Worm (Caenorhabditis elegans) whole organism, late embryonic: Measurements from ENCODE around the gene C13A10.1.

Source experiments
- F13H6.1 ChIP-seq: sonication (generic microtip); optimal IDR thresholded peaks from 2 replicates; lab custom pipeline; 2016; ENCODE audit warnings: missing genetic modification characterization, missing compliant biosample characterization
- K02D7.2 ChIP-seq: sonication (generic microtip); optimal IDR thresholded peaks from 2 replicates; lab custom pipeline; 2017; ENCODE audit warnings: mild to moderate bottlenecking, missing genetic modification characterization, missing compliant biosample characterization
- K09A11.1 ChIP-seq: sonication (generic microtip); optimal IDR thresholded peaks from 2 replicates; lab custom pipeline; 2017; ENCODE audit warnings: antibody characterized with exemption, mild to moderate bottlenecking, missing genetic modification characterization, missing compliant biosample characterization; ENCODE audit not compliant: insufficient read depth
- ceh-14 ChIP-seq: sonication (generic microtip); optimal IDR thresholded peaks from 2 replicates; lab custom pipeline; 2016; ENCODE audit warnings: missing genotype, missing genetic modification characterization, missing compliant biosample characterization
- ceh-18 ChIP-seq: sonication (generic microtip); optimal IDR thresholded peaks from 2 replicates; lab custom pipeline; 2016; ENCODE audit warnings: missing genetic modification characterization, missing compliant biosample characterization
- ceh-22 ChIP-seq: sonication (generic microtip); optimal IDR thresholded peaks from 2 replicates; lab custom pipeline; 2017; ENCODE audit warnings: missing biosample characterization, missing genetic modification characterization
- ceh-24 ChIP-seq: sonication (generic microtip); optimal IDR thresholded peaks from 2 replicates; lab custom pipeline; 2016; ENCODE audit warnings: mild to moderate bottlenecking, missing genetic modification characterization, missing compliant biosample characterization
- ceh-30 ChIP-seq: fragments of 150-350 bp; optimal IDR thresholded peaks from 2 replicates; lab custom pipeline; 2014; ENCODE audit warnings: missing biosample characterization, missing genetic modification characterization
- ceh-31 ChIP-seq: sonication (generic microtip); optimal IDR thresholded peaks from 2 replicates; lab custom pipeline; 2016; ENCODE audit warnings: missing genetic modification characterization, missing compliant biosample characterization
- che-1 ChIP-seq: sonication (generic microtip); optimal IDR thresholded peaks from 2 replicates; lab custom pipeline; 2016; ENCODE audit warnings: mild to moderate bottlenecking, missing genetic modification characterization, missing compliant biosample characterization
- dmd-4 ChIP-seq: sonication (generic microtip); optimal IDR thresholded peaks from 2 replicates; lab custom pipeline; 2016; ENCODE audit warnings: borderline replicate concordance, missing genetic modification characterization, missing compliant biosample characterization
- dve-1 ChIP-seq: sonication (generic microtip); optimal IDR thresholded peaks from 2 replicates; lab custom pipeline; 2017; ENCODE audit warnings: antibody characterized with exemption, mild to moderate bottlenecking, missing genetic modification characterization, missing compliant biosample characterization
- elt-2 ChIP-seq: sonication (generic microtip); optimal IDR thresholded peaks from 2 replicates; lab custom pipeline; 2016; ENCODE audit warnings: missing genetic modification reagents, missing genetic modification characterization, missing compliant biosample characterization
- fkh-10 ChIP-seq: fragments of 150-350 bp; optimal IDR thresholded peaks from 2 replicates; lab custom pipeline; 2014; ENCODE audit warnings: missing biosample characterization, missing genetic modification reagents, missing genetic modification characterization
- fkh-6 ChIP-seq: sonication (generic microtip); optimal IDR thresholded peaks from 2 replicates; lab custom pipeline; 2016; ENCODE audit warnings: missing genetic modification characterization, missing compliant biosample characterization
- lin-11 ChIP-seq: fragments of 200-800 bp; sonication (Bioruptor generic); optimal IDR thresholded peaks from 2 replicates; lab custom pipeline; 2018; ENCODE audit warnings: mild to moderate bottlenecking, missing genetic modification characterization, missing compliant biosample characterization
- madf-2 ChIP-seq: sonication (generic microtip); optimal IDR thresholded peaks from 2 replicates; lab custom pipeline; 2017; ENCODE audit warnings: missing genetic modification characterization, missing compliant biosample characterization
- mec-3 ChIP-seq: sonication (generic microtip); optimal IDR thresholded peaks from 2 replicates; lab custom pipeline; 2016; ENCODE audit warnings: borderline replicate concordance, missing genetic modification characterization, missing compliant biosample characterization
- nfya-1 ChIP-seq: sonication (generic microtip); optimal IDR thresholded peaks from 2 replicates; lab custom pipeline; 2017; ENCODE audit warnings: missing genetic modification characterization, mild to moderate bottlenecking, missing compliant biosample characterization, antibody characterized with exemption, moderate library complexity
- nhr-11 ChIP-seq: fragments of 150-350 bp; optimal IDR thresholded peaks from 2 replicates; lab custom pipeline; 2014; ENCODE audit warnings: missing biosample characterization, missing genetic modification characterization
- nhr-232 ChIP-seq: sonication (generic microtip); optimal IDR thresholded peaks from 2 replicates; lab custom pipeline; 2016; ENCODE audit warnings: missing genetic modification characterization, missing compliant biosample characterization
- odd-2 ChIP-seq: sonication (generic microtip); optimal IDR thresholded peaks from 2 replicates; lab custom pipeline; 2017; ENCODE audit warnings: antibody characterized with exemption, mild to moderate bottlenecking, missing genetic modification characterization, missing compliant biosample characterization
- pag-3 ChIP-seq: sonication (generic microtip); optimal IDR thresholded peaks from 2 replicates; lab custom pipeline; 2016; ENCODE audit warnings: missing compliant biosample characterization, missing genetic modification characterization, borderline replicate concordance
- pha-2 ChIP-seq: sonication (generic microtip); optimal IDR thresholded peaks from 2 replicates; lab custom pipeline; 2017; ENCODE audit warnings: mild to moderate bottlenecking, missing genetic modification characterization, missing compliant biosample characterization
- pqm-1 ChIP-seq: sonication (generic microtip); optimal IDR thresholded peaks from 2 replicates; lab custom pipeline; 2016; ENCODE audit warnings: missing genetic modification characterization, missing compliant biosample characterization
- pros-1 ChIP-seq: fragments of 150-350 bp; optimal IDR thresholded peaks from 2 replicates; lab custom pipeline; 2014; ENCODE audit warnings: missing biosample characterization, missing genetic modification reagents, missing genetic modification characterization
- ref-2 ChIP-seq: sonication (generic microtip); optimal IDR thresholded peaks from 2 replicates; lab custom pipeline; 2016; ENCODE audit warnings: missing genetic modification characterization, missing compliant biosample characterization
- rnt-1 ChIP-seq: sonication (generic microtip); optimal IDR thresholded peaks from 2 replicates; lab custom pipeline; 2016; ENCODE audit warnings: missing genetic modification characterization, missing compliant biosample characterization
- sdc-2 ChIP-seq: sonication (generic microtip); optimal IDR thresholded peaks from 2 replicates; lab custom pipeline; 2016; ENCODE audit warnings: missing genotype, missing genetic modification characterization, missing compliant biosample characterization
- sox-2 ChIP-seq: fragments of 200-800 bp; sonication (Bioruptor generic); IDR thresholded peaks from 2 replicates; pipeline ENCODE4 v1.3.6; 2022; ENCODE audit warnings: missing genetic modification reagents, missing genetic modification characterization, missing compliant biosample characterization
- tbx-7 ChIP-seq: sonication (generic microtip); optimal IDR thresholded peaks from 2 replicates; lab custom pipeline; 2016; ENCODE audit warnings: missing genotype, missing genetic modification characterization, missing compliant biosample characterization
- unc-3 ChIP-seq, 2 experiments: fragments of 200-800 bp in 1 of 2; sonication (Bioruptor generic) in 1 of 2; sonication (generic microtip) in 1 of 2; conservative IDR thresholded peaks in 1 of 2; optimal IDR thresholded peaks in 1 of 2; 2 replicates each; pipeline versions ENCODE4 v1.3.6 to Lab custom; 2016 to 2022; ENCODE audit warnings: missing compliant biosample characterization in 2 of 2, missing genetic modification characterization in 2 of 2, missing genetic modification reagents in 1 of 2
- unc-42 ChIP-seq: sonication (generic microtip); optimal IDR thresholded peaks from 2 replicates; lab custom pipeline; 2016; ENCODE audit warnings: missing genotype, missing genetic modification characterization, missing compliant biosample characterization
- unc-55 ChIP-seq: sonication (generic microtip); optimal IDR thresholded peaks from 2 replicates; lab custom pipeline; 2017; ENCODE audit warnings: missing biosample characterization, missing genetic modification reagents, missing genetic modification characterization
- unc-86 ChIP-seq: sonication (generic microtip); optimal IDR thresholded peaks from 2 replicates; lab custom pipeline; 2016; ENCODE audit warnings: missing genetic modification characterization, missing compliant biosample characterization
- zip-5 ChIP-seq: sonication (generic microtip); optimal IDR thresholded peaks from 2 replicates; lab custom pipeline; 2016; ENCODE audit warnings: missing genetic modification characterization, missing compliant biosample characterization

Gene C13A10.1

DNA sequence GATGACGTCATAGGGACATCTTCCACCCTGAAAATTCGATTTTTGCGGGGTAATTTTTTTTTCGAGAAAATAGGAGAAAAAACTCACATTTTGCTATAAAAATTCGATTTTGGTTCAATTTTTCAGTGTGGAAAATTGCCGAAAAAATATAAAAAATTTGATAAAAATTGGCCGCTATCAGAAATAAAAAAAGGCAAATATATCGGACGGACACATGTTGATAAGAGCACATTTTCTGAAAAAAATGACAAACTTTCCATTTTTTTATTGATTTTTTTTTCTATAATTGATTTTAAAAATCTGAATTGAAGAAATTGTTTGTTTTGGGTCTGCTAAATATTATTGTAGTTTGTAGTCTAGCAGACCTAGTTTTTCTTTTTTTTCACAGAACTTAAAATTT lies at the start of gene C13A10.1:
TSS of gene C13A10.1 (minus strand) at position 170 of the 400 bp plus-strand sequence.
- TF ChIP-seq elt-2 (tag; lab: Kevin White, UChicago) (peak; percentile 39), fkh-6 (tag; lab: Kevin White, UChicago) (no peak)

ce11 chrII:1403056-1403455 lies 47.6 kb upstream of the C13A10.1 start, which contains the start of the genes Y51H7C.41 and cogc-4:
Gene Y51H7C.41, plus strand, starts transcription at chrII:1403321.
Gene cogc-4, plus strand, starts transcription at chrII:1403441.
- no peak for TF ChIP-seq F13H6.1 (tag; lab: Kevin White, UChicago)
- no peak for TF ChIP-seq tbx-7 (tag; lab: Kevin White, UChicago)
- no peak for TF ChIP-seq dmd-4 (tag; lab: Kevin White, UChicago)
- TF ChIP-seq pros-1 (tag; lab: Kevin White, UChicago), result no peak
- TF ChIP-seq ref-2 (tag; lab: Kevin White, UChicago), result no peak
- no peak for TF ChIP-seq sdc-2 (tag; lab: Kevin White, UChicago)
- no peak for TF ChIP-seq madf-2 (tag; lab: Kevin White, UChicago)
- no peak for TF ChIP-seq K09A11.1 (tag; lab: Kevin White, UChicago)
- no peak for TF ChIP-seq zip-5
- no peak for TF ChIP-seq ceh-18 (tag; lab: Kevin White, UChicago)
- TF ChIP-seq unc-3 (GFP tag; conservative IDR thresholded peaks at IDR 0.05; lab: Robert Waterston, UW), result no peak
- no peak for TF ChIP-seq unc-3 (tag; optimal IDR thresholded peaks at IDR 0.05; lab: Kevin White, UChicago)
- TF ChIP-seq odd-2 (tag; lab: Kevin White, UChicago), result no peak
- no peak for TF ChIP-seq pha-2
- TF ChIP-seq pag-3 (tag; lab: Kevin White, UChicago), result no peak
- no peak for TF ChIP-seq unc-42
- no peak for TF ChIP-seq dve-1 (tag; lab: Kevin White, UChicago)
- TF ChIP-seq che-1 (tag; lab: Kevin White, UChicago), result no peak
- no peak for TF ChIP-seq ceh-22
- TF ChIP-seq unc-86 (tag; lab: Kevin White, UChicago), result no peak

DNA sequence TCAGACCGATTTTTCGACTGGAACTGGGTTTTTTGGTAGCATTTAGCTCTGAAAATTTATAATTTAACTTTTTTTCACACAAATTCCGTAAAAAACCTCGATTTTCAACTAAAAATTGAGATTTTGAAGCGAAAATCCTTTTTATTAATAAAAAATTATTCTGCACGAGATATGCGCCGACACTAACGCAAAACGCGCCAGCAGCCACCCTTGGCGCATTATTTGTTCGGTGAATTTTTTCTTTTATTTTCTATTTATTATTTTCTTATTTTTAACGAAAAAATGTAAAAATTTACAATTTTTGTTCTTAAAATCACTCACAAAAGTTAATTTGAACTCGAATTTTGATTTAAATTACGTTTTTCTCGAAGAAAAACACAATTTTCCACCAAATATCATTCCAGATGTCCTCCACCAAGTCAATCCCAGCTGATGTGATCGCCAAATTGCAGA lies 46.7 kb upstream of the C13A10.1 start, which contains the start of gene Y51H7C.7:
TSS of gene Y51H7C.7 (plus strand) at position 403 of the 453 bp plus-strand sequence.
- TF ChIP-seq rnt-1 (tag; lab: Kevin White, UChicago) (no peak), mec-3 (tag; lab: Kevin White, UChicago) (no peak), ceh-14 (tag; lab: Kevin White, UChicago) (no peak), nhr-11 (tag; lab: Kevin White, UChicago) (no peak), fkh-10 (no peak), ceh-31 (tag; lab: Kevin White, UChicago) (no peak), unc-3 (GFP tag; conservative IDR thresholded peaks at IDR 0.05; lab: Robert Waterston, UW) (no peak), unc-3 (tag; optimal IDR thresholded peaks at IDR 0.05; lab: Kevin White, UChicago) (no peak)
- TF ChIP-seq, all 69 proteins: peak for 0

DNA sequence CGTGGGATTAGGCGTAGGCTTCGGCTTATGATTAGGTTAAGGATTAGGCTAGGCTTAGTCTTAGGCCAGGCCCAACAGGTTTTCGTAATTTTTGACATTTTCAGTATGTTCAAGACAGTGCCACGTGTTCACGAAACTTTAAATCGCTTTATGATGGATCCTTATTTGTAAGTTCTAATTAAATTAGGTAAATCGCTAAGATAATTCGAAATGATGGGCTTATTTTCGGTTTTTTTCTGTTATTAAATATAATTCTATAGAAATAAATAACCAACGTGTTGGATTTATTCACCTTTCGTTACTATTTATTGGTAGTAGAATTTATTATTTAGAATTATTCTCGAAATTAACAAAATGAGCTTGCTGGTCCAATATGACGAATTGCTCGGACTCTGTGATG lies 46.0 kb upstream of the C13A10.1 start, which contains the start of gene Y51H7C.8:
TSS of gene Y51H7C.8 (plus strand) at position 301 of the 400 bp plus-strand sequence.
- TF ChIP-seq lin-11 (tag; lab: Kevin White, UChicago), result no peak

DNA sequence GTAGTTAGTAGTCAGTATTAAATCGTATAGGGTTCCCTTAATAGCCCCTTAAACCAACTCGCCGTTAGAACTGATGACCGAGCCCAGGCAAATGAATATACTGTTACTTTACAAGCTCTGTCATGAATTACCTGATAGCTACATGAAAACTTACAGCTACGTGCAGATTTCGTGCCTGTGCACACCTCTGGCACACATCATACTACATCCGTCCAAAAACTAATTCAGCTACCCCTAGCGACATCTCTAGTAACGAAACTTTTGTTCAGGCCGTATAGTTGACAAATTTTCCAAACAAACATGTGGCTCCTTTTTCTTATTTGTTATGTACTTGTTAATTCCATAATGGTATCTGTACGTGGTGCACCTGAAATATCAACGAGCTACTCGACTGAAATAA lies 44.7 kb upstream of the C13A10.1 start, which contains the start of gene F54D12.1:
TSS of gene F54D12.1 (plus strand) at position 301 of the 400 bp plus-strand sequence.
- TF ChIP-seq nfya-1 (tag; lab: Kevin White, UChicago) (no peak), K02D7.2 (tag; lab: Kevin White, UChicago) (no peak), unc-86 (tag; lab: Kevin White, UChicago) (no peak), ceh-24 (no peak), nhr-232 (tag; lab: Kevin White, UChicago) (no peak), sox-2 (GFP tag; lab: Robert Waterston, UW) (no peak), unc-55 (GFP tag; lab: Kevin White, UChicago) (no peak), fkh-6 (tag; lab: Kevin White, UChicago) (no peak), ceh-14 (tag; lab: Kevin White, UChicago) (no peak), zip-5 (no peak), madf-2 (tag; lab: Kevin White, UChicago) (no peak), dmd-4 (tag; lab: Kevin White, UChicago) (no peak), ceh-30 (tag; lab: Kevin White, UChicago) (no peak), pqm-1 (tag; lab: Kevin White, UChicago) (no peak)
